Worm (Caenorhabditis elegans) whole organism, L1 larva: ENCODE measurements around the gene mmcm-1.
"Not testable (repeated sequence)": the region's sequence is repeated elsewhere in the genome, so short reads cannot be mapped to it uniquely, and the experiment has no call there.

Experiments used
- dpl-1 ChIP-seq, 3 experiments: fragments of 150-350 bp in 2 of 3; sonication (generic microtip) in 1 of 3; optimal IDR thresholded peaks; 2 replicates each; lab custom pipeline; 2014 to 2017; ENCODE audit warnings: missing biosample characterization in 3 of 3, missing genetic modification characterization in 3 of 3, missing genetic modification reagents in 3 of 3
- grh-1 ChIP-seq: fragments of 200-800 bp; sonication (Bioruptor generic); IDR thresholded peaks from 2 replicates; pipeline ENCODE4 v1.3.6; 2022; ENCODE audit warnings: missing genetic modification reagents, missing genetic modification characterization, missing compliant biosample characterization
- lin-15B ChIP-seq: fragments of 150-350 bp; sonication (generic microtip); optimal IDR thresholded peaks from 3 replicates; lab custom pipeline; 2014; ENCODE audit warnings: missing biosample characterization, missing genetic modification characterization
- lin-35 ChIP-seq, 2 experiments: fragments of 150-350 bp; optimal IDR thresholded peaks; 2 replicates each; lab custom pipeline; 2014; ENCODE audit warnings: missing biosample characterization in 2 of 2, missing genetic modification characterization in 2 of 2, missing genetic modification reagents in 2 of 2
- mep-1 ChIP-seq: fragments of 150-350 bp; optimal IDR thresholded peaks from 2 replicates; lab custom pipeline; 2014; ENCODE audit warnings: missing biosample characterization, missing genetic modification characterization
- nhr-28 ChIP-seq: fragments of 150-350 bp; optimal IDR thresholded peaks from 2 replicates; lab custom pipeline; 2014; ENCODE audit warnings: missing biosample characterization, missing genetic modification characterization
- zip-4 ChIP-seq: fragments of 200-800 bp; sonication (Bioruptor generic); optimal IDR thresholded peaks from 2 replicates; lab custom pipeline; 2018; ENCODE audit warnings: mild to moderate bottlenecking, missing genetic modification characterization, moderate library complexity, missing compliant biosample characterization

DNA sequence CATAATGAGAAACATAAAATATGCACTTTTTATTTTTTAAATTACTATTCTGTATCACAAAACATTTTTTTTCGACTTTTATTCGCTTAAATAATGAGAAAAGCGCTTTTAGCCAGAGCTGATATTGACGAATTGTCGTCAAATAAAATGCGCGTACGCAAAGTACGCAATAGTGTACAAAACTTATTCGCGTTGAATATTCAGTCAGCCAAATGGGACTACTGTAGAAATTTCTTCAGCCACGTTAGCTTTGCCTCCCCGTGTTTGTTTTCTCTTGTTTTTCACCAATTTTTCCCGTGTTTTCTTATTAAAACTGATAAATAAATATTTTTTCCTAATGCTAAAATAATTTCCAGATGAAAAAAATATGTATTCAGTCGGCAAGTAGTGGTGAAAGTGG is 50.5 kb downstream of the mmcm-1 start:
- not testable (repeated sequence) for TF ChIP-seq lin-15B (tag; lab: Kevin White, UChicago); zip-4 (GFP tag; lab: Kevin White, UChicago); lin-35 (GFP tag; optimal IDR thresholded peaks at IDR 0.05; lab: Kevin White, UChicago); mep-1 (tag; lab: Kevin White, UChicago); nhr-28 (tag; lab: Kevin White, UChicago)
- TF ChIP-seq grh-1 = peak; percentile 92
- peak in 2 of 3 experiments; percentile 28 to 45 for TF ChIP-seq dpl-1 (GFP tag; optimal IDR thresholded peaks at IDR 0.05; lab: Kevin White, UChicago)
